Worm (Caenorhabditis elegans): Measurements from ENCODE around the gene fbxb-106.

The fbxb-106 gene

ce11 chrII:2766331-2766730 lies 4.1 kb downstream of the fbxb-106 start, which contains the start of gene F08D12.15:
TSS of gene F08D12.15 (plus strand) at chrII:2766631.
- TF ChIP-seq F13C5.2 (tag; optimal IDR thresholded peaks at IDR 0.05) (no peak), ama-1 (optimal IDR thresholded peaks at IDR 0.05) (no peak), pes-1 (GFP tag; IDR thresholded peaks at IDR 0.05) (no peak), flt-1 (GFP tag; IDR thresholded peaks at IDR 0.05) (no peak), tra-4 (tag; optimal IDR thresholded peaks at IDR 0.05) (no peak), ets-7 (tag; optimal IDR thresholded peaks at IDR 0.05) (no peak), ceh-36 (tag; optimal IDR thresholded peaks at IDR 0.05) (no peak), hmg-4 (GFP tag; optimal IDR thresholded peaks at IDR 0.05) (no peak), B0310.2 (tag; optimal IDR thresholded peaks at IDR 0.05) (no peak), scrt-1 (GFP tag; IDR thresholded peaks at IDR 0.05) (no peak), aly-1 (tag; optimal IDR thresholded peaks at IDR 0.05) (no peak), ceh-13 (GFP tag; optimal IDR thresholded peaks at IDR 0.05) (no peak), hnd-1 (tag; optimal IDR thresholded peaks at IDR 0.05) (no peak), tbx-37 (GFP tag; conservative IDR thresholded peaks at IDR 0.05) (no peak)

ce11 chrII:2769021-2769420 lies 6.8 kb downstream of the fbxb-106 start, which contains the start of gene F08D12.7:
TSS of gene F08D12.7 (minus strand) at chrII:2769121.
- TF ChIP-seq F13C5.2 (tag; optimal IDR thresholded peaks at IDR 0.05) (no peak), tra-4 (tag; optimal IDR thresholded peaks at IDR 0.05) (no peak), B0310.2 (tag; optimal IDR thresholded peaks at IDR 0.05) (no peak), sea-1 (GFP tag; conservative IDR thresholded peaks at IDR 0.05) (no peak), ceh-36 (tag; optimal IDR thresholded peaks at IDR 0.05) (no peak), pes-1 (GFP tag; IDR thresholded peaks at IDR 0.05) (no peak), aly-1 (tag; optimal IDR thresholded peaks at IDR 0.05) (no peak), ama-1 (optimal IDR thresholded peaks at IDR 0.05) (no peak), flt-1 (GFP tag; IDR thresholded peaks at IDR 0.05) (no peak), tbx-11 (GFP tag; IDR thresholded peaks at IDR 0.05) (no peak), hmg-4 (GFP tag; optimal IDR thresholded peaks at IDR 0.05) (no peak), hmbx-1 (tag; optimal IDR thresholded peaks at IDR 0.05) (no peak), tbx-37 (GFP tag; conservative IDR thresholded peaks at IDR 0.05) (no peak), scrt-1 (GFP tag; IDR thresholded peaks at IDR 0.05) (no peak), ceh-13 (GFP tag; optimal IDR thresholded peaks at IDR 0.05) (no peak), hnd-1 (tag; optimal IDR thresholded peaks at IDR 0.05) (no peak), ets-7 (tag; optimal IDR thresholded peaks at IDR 0.05) (no peak)

ce11 chrII:2770788-2771187 lies 8.6 kb downstream of the fbxb-106 start, which contains the start of gene fbxb-105:
TSS of gene fbxb-105 (minus strand) at chrII:2770888.
- TF ChIP-seq flt-1 (GFP tag; IDR thresholded peaks at IDR 0.05): no peak
- no peak for TF ChIP-seq tbx-11 (GFP tag; IDR thresholded peaks at IDR 0.05)
- TF ChIP-seq ceh-36 (tag; optimal IDR thresholded peaks at IDR 0.05): no peak
- no peak for TF ChIP-seq tra-4 (tag; optimal IDR thresholded peaks at IDR 0.05)
- TF ChIP-seq ets-7 (tag; optimal IDR thresholded peaks at IDR 0.05): no peak
- no peak for TF ChIP-seq hmg-4 (GFP tag; optimal IDR thresholded peaks at IDR 0.05)
- no peak for TF ChIP-seq pes-1 (GFP tag; IDR thresholded peaks at IDR 0.05)
- no peak for TF ChIP-seq hnd-1 (tag; optimal IDR thresholded peaks at IDR 0.05)
- no peak for TF ChIP-seq B0310.2 (tag; optimal IDR thresholded peaks at IDR 0.05)

- TF ChIP-seq pes-1 (GFP tag; IDR thresholded peaks at IDR 0.05): no peak
- no peak for TF ChIP-seq hmg-4 (GFP tag; optimal IDR thresholded peaks at IDR 0.05)
- TF ChIP-seq ceh-36 (tag; optimal IDR thresholded peaks at IDR 0.05): no peak
- TF ChIP-seq aly-1 (tag; optimal IDR thresholded peaks at IDR 0.05): no peak
- TF ChIP-seq ama-1 (optimal IDR thresholded peaks at IDR 0.05): no peak
- no peak for TF ChIP-seq F13C5.2 (tag; optimal IDR thresholded peaks at IDR 0.05)
- TF ChIP-seq ceh-13 (GFP tag; optimal IDR thresholded peaks at IDR 0.05): no peak
- TF ChIP-seq hnd-1 (tag; optimal IDR thresholded peaks at IDR 0.05): no peak
- TF ChIP-seq sea-1 (GFP tag; conservative IDR thresholded peaks at IDR 0.05): no peak
- TF ChIP-seq tbx-11 (GFP tag; IDR thresholded peaks at IDR 0.05): no peak
- no peak for TF ChIP-seq scrt-1 (GFP tag; IDR thresholded peaks at IDR 0.05)
- no peak for TF ChIP-seq tbx-37 (GFP tag; conservative IDR thresholded peaks at IDR 0.05)
Observed at ce11 chrII:2772166-2772565, 10.0 kb downstream of the fbxb-106 start, which contains the start of gene sdz-10. TSS of gene sdz-10 (minus strand) at chrII:2772266.

ce11 chrII:2773534-2773933 lies 11.3 kb downstream of the fbxb-106 start, which contains the start of gene sdz-9:
TSS of gene sdz-9 (minus strand) at chrII:2773634.
- TF ChIP-seq hmg-4 (GFP tag; optimal IDR thresholded peaks at IDR 0.05) (no peak), F13C5.2 (tag; optimal IDR thresholded peaks at IDR 0.05) (no peak), pes-1 (GFP tag; IDR thresholded peaks at IDR 0.05) (no peak), scrt-1 (GFP tag; IDR thresholded peaks at IDR 0.05) (no peak), hmbx-1 (tag; optimal IDR thresholded peaks at IDR 0.05) (no peak), ama-1 (optimal IDR thresholded peaks at IDR 0.05) (no peak), tbx-11 (GFP tag; IDR thresholded peaks at IDR 0.05) (no peak), ceh-13 (GFP tag; optimal IDR thresholded peaks at IDR 0.05) (no peak), sea-1 (GFP tag; conservative IDR thresholded peaks at IDR 0.05) (no peak), flt-1 (GFP tag; IDR thresholded peaks at IDR 0.05) (no peak), tra-4 (tag; optimal IDR thresholded peaks at IDR 0.05) (no peak), tbx-37 (GFP tag; conservative IDR thresholded peaks at IDR 0.05) (no peak), ets-7 (tag; optimal IDR thresholded peaks at IDR 0.05) (no peak), hnd-1 (tag; optimal IDR thresholded peaks at IDR 0.05) (no peak), aly-1 (tag; optimal IDR thresholded peaks at IDR 0.05) (no peak), B0310.2 (tag; optimal IDR thresholded peaks at IDR 0.05) (no peak), ceh-36 (tag; optimal IDR thresholded peaks at IDR 0.05) (no peak)

- TF ChIP-seq hmg-4 (GFP tag; optimal IDR thresholded peaks at IDR 0.05) (no peak), ets-7 (tag; optimal IDR thresholded peaks at IDR 0.05) (no peak)
Observed at ce11 chrII:2774904-2775303, 12.7 kb downstream of the fbxb-106 start, which contains the start of gene fbxb-111. TSS of gene fbxb-111 (minus strand) at chrII:2775004.

ce11 chrII:2777846-2778245 lies 15.6 kb downstream of the fbxb-106 start, which contains the start of gene F08D12.4:
TSS of gene F08D12.4 (plus strand) at chrII:2778146.
- TF ChIP-seq pes-1 (GFP tag; IDR thresholded peaks at IDR 0.05): no peak
- TF ChIP-seq scrt-1 (GFP tag; IDR thresholded peaks at IDR 0.05): no peak
- no peak for TF ChIP-seq ceh-36 (tag; optimal IDR thresholded peaks at IDR 0.05)
- no peak for TF ChIP-seq tbx-11 (GFP tag; IDR thresholded peaks at IDR 0.05)
- no peak for TF ChIP-seq tra-4 (tag; optimal IDR thresholded peaks at IDR 0.05)
- no peak for TF ChIP-seq hnd-1 (tag; optimal IDR thresholded peaks at IDR 0.05)
- no peak for TF ChIP-seq B0310.2 (tag; optimal IDR thresholded peaks at IDR 0.05)
- TF ChIP-seq hmg-4 (GFP tag; optimal IDR thresholded peaks at IDR 0.05): no peak
- TF ChIP-seq ceh-13 (GFP tag; optimal IDR thresholded peaks at IDR 0.05): no peak
- no peak for TF ChIP-seq flt-1 (GFP tag; IDR thresholded peaks at IDR 0.05)
- no peak for TF ChIP-seq aly-1 (tag; optimal IDR thresholded peaks at IDR 0.05)
- no peak for TF ChIP-seq hmbx-1 (tag; optimal IDR thresholded peaks at IDR 0.05)
- TF ChIP-seq ama-1 (optimal IDR thresholded peaks at IDR 0.05): no peak
- no peak for TF ChIP-seq F13C5.2 (tag; optimal IDR thresholded peaks at IDR 0.05)
- no peak for TF ChIP-seq sea-1 (GFP tag; conservative IDR thresholded peaks at IDR 0.05)

All from whole organism, early embryonic.